Fruit fly (Drosophila melanogaster) whole organism, embryonic: ENCODE results near the gene CG6136.

Source experiments
- B-H1 ChIP-seq: fragments of 200-800 bp; sonication (Bioruptor generic); IDR thresholded peaks from 3 replicates; pipeline ENCODE4 v1.3.6; 2022; ENCODE audit warnings: missing biosample characterization, missing genetic modification characterization
- Blimp-1 ChIP-seq: fragments of 200-800 bp; sonication (Bioruptor generic); optimal IDR thresholded peaks from 3 replicates; lab custom pipeline; 2018; ENCODE audit warnings: missing biosample characterization, missing genetic modification characterization, mild to moderate bottlenecking, moderate library complexity, missing genetic modification reagents
- CG10147 ChIP-seq: fragments of 200-800 bp; sonication (Bioruptor generic); optimal IDR thresholded peaks from 2 replicates; lab custom pipeline; 2019; ENCODE audit warnings: missing biosample characterization, mild to moderate bottlenecking, missing genetic modification characterization, moderate library complexity
- CG10366 ChIP-seq: fragments of 200-800 bp; sonication (Bioruptor generic); IDR thresholded peaks from 2 replicates; pipeline ENCODE4 v1.3.6; 2022; ENCODE audit warnings: missing biosample characterization, missing genetic modification characterization
- CG11696 ChIP-seq: fragments of 200-800 bp; sonication (Bioruptor generic); IDR thresholded peaks from 2 replicates; pipeline ENCODE4 v1.3.6; 2022; ENCODE audit warnings: missing biosample characterization, missing genetic modification characterization
- CG11723 ChIP-seq: fragments of 200-800 bp; sonication (Bioruptor generic); optimal IDR thresholded peaks from 2 replicates; lab custom pipeline; 2017; ENCODE audit warnings: missing biosample characterization, mild to moderate bottlenecking, missing genetic modification characterization
- CG13287 ChIP-seq: fragments of 200-800 bp; sonication (Bioruptor generic); IDR thresholded peaks from 2 replicates; pipeline ENCODE4 v1.3.6; 2022; ENCODE audit warnings: missing biosample characterization, missing genetic modification characterization; ENCODE audit not compliant: partially characterized antibody
- CG13296 ChIP-seq: fragments of 200-800 bp; sonication (Bioruptor generic); optimal IDR thresholded peaks from 3 replicates; lab custom pipeline; 2018; ENCODE audit warnings: missing biosample characterization, mild to moderate bottlenecking, missing genetic modification characterization
- CG16813 ChIP-seq: fragments of 200-800 bp; sonication (Bioruptor generic); IDR thresholded peaks from 3 replicates; pipeline ENCODE4 v1.3.6; 2022; ENCODE audit warnings: missing biosample characterization, missing genetic modification characterization; ENCODE audit not compliant: partially characterized antibody
- CG1832 ChIP-seq: fragments of 200-800 bp; sonication (Bioruptor generic); optimal IDR thresholded peaks from 2 replicates; lab custom pipeline; 2017; ENCODE audit warnings: missing biosample characterization, mild to moderate bottlenecking, missing genetic modification characterization, inconsistent platforms
- CG18764 ChIP-seq: fragments of 200-800 bp; sonication (Bioruptor generic); optimal IDR thresholded peaks from 3 replicates; lab custom pipeline; 2016; ENCODE audit warnings: missing biosample characterization, missing genetic modification characterization
- CG2712 ChIP-seq: fragments of 200-800 bp; optimal IDR thresholded peaks from 3 replicates; lab custom pipeline; 2019; ENCODE audit warnings: missing biosample characterization, mild to moderate bottlenecking, missing genetic modification characterization, moderate library complexity
- CG31388 ChIP-seq: fragments of 200-800 bp; sonication (Bioruptor generic); optimal IDR thresholded peaks from 2 replicates; lab custom pipeline; 2016; ENCODE audit warnings: missing biosample characterization, missing genetic modification characterization
- CG43689 ChIP-seq: fragments of 200-800 bp; sonication (Bioruptor generic); IDR thresholded peaks from 2 replicates; pipeline ENCODE4 v1.3.6; 2022; ENCODE audit warnings: missing biosample characterization, missing genetic modification characterization
- CG6254 ChIP-seq: fragments of 200-800 bp; sonication (Bioruptor generic); optimal IDR thresholded peaks from 3 replicates; lab custom pipeline; 2017; ENCODE audit warnings: mild to moderate bottlenecking, missing biosample characterization, missing genetic modification reagents, missing genetic modification characterization
- CG6854 ChIP-seq: fragments of 200-800 bp; sonication (Bioruptor generic); optimal IDR thresholded peaks from 3 replicates; lab custom pipeline; 2017; ENCODE audit warnings: missing biosample characterization, mild to moderate bottlenecking, missing genetic modification characterization
- CG7786 ChIP-seq: fragments of 200-800 bp; sonication (Bioruptor generic); optimal IDR thresholded peaks from 2 replicates; lab custom pipeline; 2016; ENCODE audit warnings: missing biosample characterization, missing genetic modification characterization
- CG9727 ChIP-seq: fragments of 200-800 bp; sonication (Bioruptor generic); optimal IDR thresholded peaks from 3 replicates; lab custom pipeline; 2017; ENCODE audit warnings: missing biosample characterization, mild to moderate bottlenecking, missing genetic modification characterization
- CrebB ChIP-seq: fragments of 200-800 bp; sonication (Bioruptor generic); optimal IDR thresholded peaks from 3 replicates; lab custom pipeline; 2018; ENCODE audit warnings: missing biosample characterization, mild to moderate bottlenecking, missing genetic modification characterization
- Dref ChIP-seq: fragments of 200-800 bp; sonication (Bioruptor generic); IDR thresholded peaks from 2 replicates; pipeline ENCODE4 v1.3.6; 2022; ENCODE audit warnings: missing biosample characterization, missing genetic modification characterization
- ERR ChIP-seq: fragments of 200-800 bp; sonication (Bioruptor generic); optimal IDR thresholded peaks from 2 replicates; lab custom pipeline; 2016; ENCODE audit warnings: missing biosample characterization, missing genetic modification characterization
- HLHmδ ChIP-seq: fragments of 200-800 bp; sonication (Bioruptor generic); optimal IDR thresholded peaks from 2 replicates; lab custom pipeline; 2018; ENCODE audit warnings: missing biosample characterization, mild to moderate bottlenecking, missing genetic modification characterization, moderate library complexity
- Hr51 ChIP-seq, 2 experiments: fragments of 200-800 bp; sonication (Bioruptor generic); optimal IDR thresholded peaks; 2 replicates in 1 of 2; 3 replicates in 1 of 2; lab custom pipeline; 2016 to 2018; ENCODE audit warnings: missing biosample characterization in 2 of 2, missing genetic modification characterization in 2 of 2, mild to moderate bottlenecking in 1 of 2, moderate library complexity in 1 of 2
- Oli ChIP-seq: fragments of 200-800 bp; sonication (Bioruptor generic); optimal IDR thresholded peaks from 2 replicates; lab custom pipeline; 2018; ENCODE audit warnings: missing biosample characterization, mild to moderate bottlenecking, missing genetic modification characterization, moderate library complexity
- PHDP ChIP-seq: fragments of 200-800 bp; sonication (Bioruptor generic); optimal IDR thresholded peaks from 3 replicates; lab custom pipeline; 2018; ENCODE audit warnings: missing biosample characterization, mild to moderate bottlenecking, missing genetic modification characterization, moderate library complexity
- Pdp1 ChIP-seq, 2 experiments: fragments of 200-800 bp; sonication (Bioruptor generic); optimal IDR thresholded peaks; 3 replicates each; lab custom pipeline; 2016; ENCODE audit warnings: missing biosample characterization in 2 of 2, missing genetic modification characterization in 2 of 2, mild to moderate bottlenecking in 1 of 2, moderate library complexity in 1 of 2
- Sry-β ChIP-seq: fragments of 200-800 bp; sonication (Bioruptor generic); optimal IDR thresholded peaks from 2 replicates; lab custom pipeline; 2018; ENCODE audit warnings: missing biosample characterization, mild to moderate bottlenecking, missing genetic modification characterization, moderate library complexity
- Sry-δ ChIP-seq: fragments of 200-800 bp; sonication (Bioruptor generic); optimal IDR thresholded peaks from 2 replicates; lab custom pipeline; 2016; ENCODE audit warnings: missing biosample characterization, missing genetic modification characterization
- Vsx1 ChIP-seq: fragments of 200-800 bp; sonication (Bioruptor generic); optimal IDR thresholded peaks from 2 replicates; lab custom pipeline; 2017; ENCODE audit warnings: missing biosample characterization, mild to moderate bottlenecking, missing genetic modification characterization, missing genetic modification reagents
- ash1 ChIP-seq: fragments of 200-800 bp; sonication (Bioruptor generic); optimal IDR thresholded peaks from 2 replicates; lab custom pipeline; 2018; ENCODE audit warnings: missing biosample characterization, mild to moderate bottlenecking, missing genetic modification characterization
- az2 ChIP-seq: fragments of 200-800 bp; sonication (Bioruptor generic); optimal IDR thresholded peaks from 3 replicates; lab custom pipeline; 2016; ENCODE audit warnings: missing biosample characterization, missing genetic modification characterization
- cg ChIP-seq: fragments of 200-800 bp; sonication (Bioruptor generic); optimal IDR thresholded peaks from 3 replicates; lab custom pipeline; 2019; ENCODE audit warnings: missing biosample characterization, mild to moderate bottlenecking, missing genetic modification characterization, moderate library complexity
- crp ChIP-seq, 2 experiments: fragments of 200-800 bp; sonication (Bioruptor generic); optimal IDR thresholded peaks; 2 replicates in 1 of 2; 3 replicates in 1 of 2; lab custom pipeline; 2017; ENCODE audit warnings: missing biosample characterization in 2 of 2, missing genetic modification characterization in 2 of 2, mild to moderate bottlenecking in 1 of 2, moderate library complexity in 1 of 2
- cwo ChIP-seq: fragments of 200-800 bp; sonication (Bioruptor generic); optimal IDR thresholded peaks from 3 replicates; lab custom pipeline; 2017; ENCODE audit warnings: missing biosample characterization, missing genetic modification characterization, mild to moderate bottlenecking, moderate library complexity, missing genetic modification reagents
- da ChIP-seq: fragments of 200-800 bp; sonication (Bioruptor generic); optimal IDR thresholded peaks from 2 replicates; lab custom pipeline; 2016; ENCODE audit warnings: missing biosample characterization, missing genetic modification characterization
- dpn ChIP-seq, 2 experiments: fragments of 200-800 bp; sonication (Bioruptor generic); optimal IDR thresholded peaks; 3 replicates each; lab custom pipeline; 2016; ENCODE audit warnings: missing biosample characterization in 2 of 2, missing genetic modification characterization in 2 of 2
- gce ChIP-seq: fragments of 200-800 bp; sonication (Bioruptor generic); IDR thresholded peaks from 3 replicates; pipeline ENCODE4 v1.3.6; 2022; ENCODE audit warnings: missing biosample characterization, missing genetic modification characterization
- gem ChIP-seq: fragments of 200-800 bp; sonication (Bioruptor generic); optimal IDR thresholded peaks from 2 replicates; lab custom pipeline; 2019; ENCODE audit warnings: missing biosample characterization, mild to moderate bottlenecking, missing genetic modification characterization, moderate library complexity
- hbn ChIP-seq: fragments of 200-800 bp; sonication (Bioruptor generic); IDR thresholded peaks from 2 replicates; pipeline ENCODE4 v1.3.6; 2022; ENCODE audit warnings: missing biosample characterization, missing genetic modification characterization; ENCODE audit not compliant: partially characterized antibody
- inv ChIP-seq: fragments of 200-800 bp; sonication (Bioruptor generic); IDR thresholded peaks from 2 replicates; pipeline ENCODE4 v1.3.6; 2022; ENCODE audit warnings: missing biosample characterization, missing genetic modification characterization; ENCODE audit not compliant: partially characterized antibody
- jigr1 ChIP-seq: fragments of 200-800 bp; sonication (Bioruptor generic); IDR thresholded peaks from 3 replicates; pipeline ENCODE4 v1.3.6; 2022; ENCODE audit warnings: missing biosample characterization, missing genetic modification characterization
- nmo ChIP-seq: fragments of 200-800 bp; sonication (Bioruptor generic); optimal IDR thresholded peaks from 2 replicates; lab custom pipeline; 2018; ENCODE audit warnings: missing biosample characterization, mild to moderate bottlenecking, missing genetic modification characterization, moderate library complexity
- phol ChIP-seq: fragments of 200-800 bp; sonication (Bioruptor generic); optimal IDR thresholded peaks from 3 replicates; lab custom pipeline; 2018; ENCODE audit warnings: missing biosample characterization, mild to moderate bottlenecking, missing genetic modification characterization, moderate library complexity
- sc ChIP-seq, 3 experiments: fragments of >200 bp in 2 of 3; fragments of 200-800 bp in 1 of 3; sonication (Bioruptor generic) in 1 of 3; optimal IDR thresholded peaks; 2 replicates in 2 of 3; 3 replicates in 1 of 3; lab custom pipeline; 2017; ENCODE audit warnings: mild to moderate bottlenecking in 1 of 3, missing biosample characterization in 1 of 3, missing genetic modification characterization in 1 of 3, missing genetic modification reagents in 1 of 3
- slou ChIP-seq: fragments of 200-800 bp; sonication (Bioruptor generic); optimal IDR thresholded peaks from 3 replicates; lab custom pipeline; 2016; ENCODE audit warnings: missing biosample characterization, missing genetic modification characterization
- so ChIP-seq: fragments of 200-800 bp; sonication (Bioruptor generic); IDR thresholded peaks from 3 replicates; pipeline ENCODE4 v1.3.6; 2022; ENCODE audit warnings: missing biosample characterization, missing genetic modification characterization
- tll ChIP-seq, 2 experiments: fragments of 200-800 bp in 1 of 2; fragments of >200 bp in 1 of 2; sonication (Bioruptor generic) in 1 of 2; optimal IDR thresholded peaks; 2 replicates each; lab custom pipeline; 2017 to 2019; ENCODE audit warnings: missing biosample characterization in 2 of 2, missing genetic modification characterization in 2 of 2, mild to moderate bottlenecking in 1 of 2, moderate library complexity in 1 of 2

The CG6136 gene

dm6 chr3R:15418824-15419530 lies 47.0 kb upstream of the CG6136 start (continued):
- TF ChIP-seq crp (GFP tag; optimal IDR thresholded peaks at IDR 0.05; lab: Kevin White, UChicago), result peak in 1 of 2 experiments; percentile 31
- peak; percentile 94 for TF ChIP-seq CG9727 (GFP tag; lab: Kevin White, UChicago)
- no peak for TF ChIP-seq CG11696 (GFP tag; lab: Robert Waterston, UW)
- no peak for TF ChIP-seq inv
- TF ChIP-seq dpn (GFP tag; optimal IDR thresholded peaks at IDR 0.05; lab: Kevin White, UChicago), result peak in 1 of 2 experiments; percentile 65
- peak; percentile 79 for TF ChIP-seq Oli
- peak; percentile 46 for TF ChIP-seq CG13296 (GFP tag; lab: Kevin White, UChicago)
- TF ChIP-seq cwo (GFP tag; lab: Kevin White, UChicago), result peak; percentile 52
- no peak for TF ChIP-seq HLHmδ (GFP tag; lab: Kevin White, UChicago)
- TF ChIP-seq CG11723 (GFP tag; lab: Kevin White, UChicago), result peak; percentile 46
- peak; percentile 93 for TF ChIP-seq gem (tag; lab: Kevin White, UChicago)
- TF ChIP-seq CG10147 (GFP tag; lab: Kevin White, UChicago), result peak; percentile 48
- TF ChIP-seq CG43689 (GFP tag; lab: Robert Waterston, UW), result no peak
- TF ChIP-seq phol (tag; lab: Kevin White, UChicago), result peak; percentile 80
- TF ChIP-seq az2 (GFP tag; lab: Kevin White, UChicago), result peak; percentile 74
- peak; percentile 76 for TF ChIP-seq nmo (GFP tag; lab: Kevin White, UChicago)
- TF ChIP-seq Sry-δ (GFP tag; lab: Kevin White, UChicago), result no peak
- TF ChIP-seq slou (GFP tag; lab: Kevin White, UChicago), result peak; percentile 54
- no peak for TF ChIP-seq CG31388 (GFP tag; lab: Kevin White, UChicago)
- TF ChIP-seq PHDP (tag; lab: Kevin White, UChicago), result peak; percentile 70
- TF ChIP-seq Pdp1 (GFP tag; optimal IDR thresholded peaks at IDR 0.05; lab: Kevin White, UChicago), result peak in 1 of 2 experiments; percentile 42
- no peak for TF ChIP-seq B-H1 (GFP tag; lab: Robert Waterston, UW)
- TF ChIP-seq CG18764 (GFP tag; lab: Kevin White, UChicago), result peak; percentile 47
- TF ChIP-seq Vsx1 (GFP tag; lab: Kevin White, UChicago), result peak; percentile 75
- no peak for TF ChIP-seq CG13287 (GFP tag; lab: Robert Waterston, UW)
- no peak for TF ChIP-seq sc (optimal IDR thresholded peaks at IDR 0.05; lab: Kevin White, UChicago)
- peak; percentile 62 for TF ChIP-seq sc (GFP tag; optimal IDR thresholded peaks at IDR 0.05; lab: Kevin White, UChicago)
- TF ChIP-seq da (GFP tag; lab: Kevin White, UChicago), result no peak
- TF ChIP-seq jigr1, result no peak
- TF ChIP-seq Blimp-1 (GFP tag; lab: Kevin White, UChicago), result peak; percentile 69
- no peak for TF ChIP-seq CG7786 (GFP tag; lab: Kevin White, UChicago)
- no peak for TF ChIP-seq CrebB (tag; lab: Kevin White, UChicago)
- no peak for TF ChIP-seq CG10366 (GFP tag; lab: Robert Waterston, UW)
- no peak for TF ChIP-seq Dref (GFP tag; lab: Robert Waterston, UW)
- TF ChIP-seq CG6254 (GFP tag; lab: Kevin White, UChicago), result peak; percentile 33
- no peak for TF ChIP-seq gce (GFP tag; lab: Robert Waterston, UW)
- TF ChIP-seq Sry-β, result no peak
- peak; percentile 92 for TF ChIP-seq CG2712 (tag; lab: Kevin White, UChicago)
- TF ChIP-seq cg, result peak; percentile 79
- peak in 1 of 2 experiments; percentile 50 for TF ChIP-seq tll (GFP tag; optimal IDR thresholded peaks at IDR 0.05; lab: Kevin White, UChicago)
- no peak for TF ChIP-seq ash1 (GFP tag; lab: Kevin White, UChicago)
- peak; percentile 8 for TF ChIP-seq CG6854 (GFP tag; lab: Kevin White, UChicago)
- TF ChIP-seq ERR (GFP tag; lab: Kevin White, UChicago), result no peak
- no peak; the same call in 2 of the 3 replicates for TF ChIP-seq so (GFP tag; lab: Robert Waterston, UW)
- peak; percentile 11 to 84 for TF ChIP-seq Hr51 (GFP tag; optimal IDR thresholded peaks at IDR 0.05; lab: Kevin White, UChicago)
- no peak for TF ChIP-seq CG16813 (GFP tag; lab: Robert Waterston, UW)
- TF ChIP-seq hbn (GFP tag; lab: Robert Waterston, UW), result no peak
- TF ChIP-seq CG1832 (GFP tag; lab: Kevin White, UChicago), result no peak
